Fruit fly (Drosophila melanogaster) whole organism, pupa: ENCODE measurements around the gene Bcat.

Experiments
- CG10348 ChIP-seq: fragments of 200-800 bp; sonication (Bioruptor generic); IDR thresholded peaks from 2 replicates; pipeline ENCODE4 v1.3.6; 2022; ENCODE audit warnings: missing biosample characterization, missing genetic modification characterization
- CG12605 ChIP-seq: fragments of 200-800 bp; sonication (Bioruptor generic); IDR thresholded peaks from 2 replicates; pipeline ENCODE4 v1.3.6; 2022; ENCODE audit warnings: missing biosample characterization, missing genetic modification characterization
- CG14655 ChIP-seq: fragments of 200-800 bp; sonication (Bioruptor generic); optimal IDR thresholded peaks from 3 replicates; lab custom pipeline; 2017; ENCODE audit warnings: mild to moderate bottlenecking, missing biosample characterization, missing genetic modification reagents, missing genetic modification characterization
- CG15710 ChIP-seq: fragments of 200-800 bp; sonication (Bioruptor generic); optimal IDR thresholded peaks from 2 replicates; lab custom pipeline; 2018; ENCODE audit warnings: missing biosample characterization, mild to moderate bottlenecking, missing genetic modification characterization, moderate library complexity
- CG17806 ChIP-seq: fragments of 200-800 bp; sonication (Bioruptor generic); optimal IDR thresholded peaks from 2 replicates; lab custom pipeline; 2018; ENCODE audit warnings: missing biosample characterization, mild to moderate bottlenecking, missing genetic modification characterization, moderate library complexity
- CG34367 ChIP-seq: fragments of 200-800 bp; sonication (Bioruptor generic); optimal IDR thresholded peaks from 2 replicates; lab custom pipeline; 2018; ENCODE audit warnings: missing biosample characterization, mild to moderate bottlenecking, missing genetic modification characterization
- CG8159 ChIP-seq: fragments of 200-800 bp; sonication (Bioruptor generic); optimal IDR thresholded peaks from 3 replicates; lab custom pipeline; 2018; ENCODE audit warnings: missing biosample characterization, mild to moderate bottlenecking, missing genetic modification characterization, moderate library complexity
- CG8301 ChIP-seq: fragments of 200-800 bp; sonication (Bioruptor generic); optimal IDR thresholded peaks from 2 replicates; lab custom pipeline; 2018; ENCODE audit warnings: missing biosample characterization, mild to moderate bottlenecking, missing genetic modification characterization
- D1 ChIP-seq: fragments of 200-800 bp; sonication (Bioruptor generic); optimal IDR thresholded peaks from 2 replicates; lab custom pipeline; 2018; ENCODE audit warnings: missing biosample characterization, mild to moderate bottlenecking, missing genetic modification characterization, moderate library complexity
- EcR ChIP-seq: fragments of 200-800 bp; sonication (Bioruptor generic); optimal IDR thresholded peaks from 3 replicates; lab custom pipeline; 2019; ENCODE audit warnings: missing biosample characterization, missing genetic modification characterization, mild to moderate bottlenecking, moderate library complexity, missing genetic modification reagents
- Pif1A ChIP-seq: fragments of 200-800 bp; sonication (Bioruptor generic); optimal IDR thresholded peaks from 3 replicates; lab custom pipeline; 2016; ENCODE audit warnings: missing biosample characterization, missing genetic modification characterization
- gl ChIP-seq: fragments of 200-800 bp; sonication (Bioruptor generic); optimal IDR thresholded peaks from 2 replicates; lab custom pipeline; 2018; ENCODE audit warnings: missing biosample characterization, mild to moderate bottlenecking, missing genetic modification characterization
- rn ChIP-seq: fragments of 200-800 bp; sonication (Bioruptor generic); IDR thresholded peaks from 2 replicates; pipeline ENCODE4 v1.3.6; 2022; ENCODE audit warnings: missing biosample characterization, missing genetic modification characterization

- TF ChIP-seq EcR (GFP tag; lab: Kevin White, UChicago) (peak; percentile 68), D1 (no peak), CG8159 (tag; lab: Kevin White, UChicago) (no peak), Pif1A (no peak), CG10348 (GFP tag; lab: Robert Waterston, UW) (no peak), CG34367 (tag; lab: Kevin White, UChicago) (no peak), CG17806 (tag; lab: Kevin White, UChicago) (no peak), CG14655 (no peak), gl (tag; lab: Kevin White, UChicago) (peak; percentile 15), CG12605 (GFP tag; lab: Robert Waterston, UW) (peak; percentile 24; the same call in 1 of the 2 replicates), rn (GFP tag; lab: Robert Waterston, UW) (no peak), CG8301 (tag; lab: Kevin White, UChicago) (no peak), CG15710 (tag; lab: Kevin White, UChicago) (no peak)
Measured at dm6 chrX:13403553-13403952, 6.9 kb downstream of the Bcat start.
